Worm (Caenorhabditis elegans): Measurements from ENCODE around the gene M163.5.

M163.5 gene

ce11 chrX:14478743-14479428 lies 5.0 kb downstream of the M163.5 start, which contains the start of gene M163.11 (continued):
- no peak for TF ChIP-seq ZK546.5 (tag; optimal IDR thresholded peaks at IDR 0.05)
- no peak for TF ChIP-seq php-3 (GFP tag; IDR thresholded peaks at IDR 0.05)
- peak; percentile 26; the same call in 1 of the 2 replicates for TF ChIP-seq ceh-44 (GFP tag; IDR thresholded peaks at IDR 0.05)
- TF ChIP-seq zfp-2 (tag; optimal IDR thresholded peaks at IDR 0.05): no peak
- TF ChIP-seq snpc-1.2 (GFP tag; IDR thresholded peaks at IDR 0.05): peak; percentile 77
- TF ChIP-seq aha-1 (tag): peak; percentile 12
- peak; percentile 74 for TF ChIP-seq nhr-42 (GFP tag; IDR thresholded peaks at IDR 0.05)
- no peak for TF ChIP-seq set-16 (GFP tag; IDR thresholded peaks at IDR 0.05)
- peak; percentile 19 for TF ChIP-seq nhr-10 (tag; optimal IDR thresholded peaks at IDR 0.05)
- peak; percentile 2 for TF ChIP-seq ztf-7 (tag; optimal IDR thresholded peaks at IDR 0.05)
- peak; percentile 63 for TF ChIP-seq hlh-30 (tag; optimal IDR thresholded peaks at IDR 0.05; ENCODE audit: insufficient read depth)
- TF ChIP-seq dmd-6 (GFP tag; IDR thresholded peaks at IDR 0.05): peak; percentile 59
- no peak for TF ChIP-seq F37D6.2 (tag; optimal IDR thresholded peaks at IDR 0.05)
- peak; percentile 81 for TF ChIP-seq lim-7 (GFP tag; IDR thresholded peaks at IDR 0.05)
- TF ChIP-seq madf-5 (GFP tag; IDR thresholded peaks at IDR 0.05): peak; percentile 36 to 72; a peak in 2 of 4 replicates
- no peak for TF ChIP-seq mdl-1 (tag; optimal IDR thresholded peaks at IDR 0.05)
- no peak for TF ChIP-seq tag-97 (GFP tag; IDR thresholded peaks at IDR 0.05)
- TF ChIP-seq mes-2 (tag; optimal IDR thresholded peaks at IDR 0.05; ENCODE audit: poor library complexity, severe bottlenecking): peak; percentile 68
- TF ChIP-seq spr-3 (GFP tag; optimal IDR thresholded peaks at IDR 0.05): peak; percentile 55
- TF ChIP-seq Y105C5A.15 (GFP tag; IDR thresholded peaks at IDR 0.05): peak; percentile 83
- peak; percentile 25 for TF ChIP-seq hlh-11 (tag; optimal IDR thresholded peaks at IDR 0.05)
- TF ChIP-seq lsy-2 (tag; optimal IDR thresholded peaks at IDR 0.05): no peak
- TF ChIP-seq zip-2 (tag; optimal IDR thresholded peaks at IDR 0.05): peak; percentile 61
- TF ChIP-seq mxl-3 (GFP tag; optimal IDR thresholded peaks at IDR 0.05): peak; percentile 24
- TF ChIP-seq mdt-29 (GFP tag; IDR thresholded peaks at IDR 0.05): peak; percentile 70
- TF ChIP-seq nhr-111 (GFP tag; optimal IDR thresholded peaks at IDR 0.05): no peak
- TF ChIP-seq lin-38 (GFP tag; IDR thresholded peaks at IDR 0.05): no peak; the same call in 1 of the 2 replicates
- TF ChIP-seq lir-3 (tag; optimal IDR thresholded peaks at IDR 0.05): no peak
- peak; percentile 16 for TF ChIP-seq Y5F2A.4 (GFP tag; optimal IDR thresholded peaks at IDR 0.05)
- TF ChIP-seq lin-1 (GFP tag; IDR thresholded peaks at IDR 0.05): peak; percentile 72; the same call in 1 of the 2 replicates
- TF ChIP-seq saeg-2 (GFP tag; IDR thresholded peaks at IDR 0.05): 0 out of 2 replicates have a peak, but pooled peaks have one; percentile 62
- TF ChIP-seq ctbp-1 (GFP tag; IDR thresholded peaks at IDR 0.05): peak; percentile 64
- no peak for TF ChIP-seq nhr-6 (tag; optimal IDR thresholded peaks at IDR 0.05)
- TF ChIP-seq arid-1 (GFP tag; conservative IDR thresholded peaks at IDR 0.05): peak; percentile 72; the same call in 1 of the 2 replicates
- no peak for TF ChIP-seq dmd-9 (GFP tag; IDR thresholded peaks at IDR 0.05)
- TF ChIP-seq F44E2.7 (GFP tag; IDR thresholded peaks at IDR 0.05): 0 out of 2 replicates have a peak, but pooled peaks have one; percentile 62
- TF ChIP-seq R02D3.7 (tag; optimal IDR thresholded peaks at IDR 0.05): no peak
- TF ChIP-seq nhr-76 (tag; optimal IDR thresholded peaks at IDR 0.05): no peak
- TF ChIP-seq lin-13 (GFP tag; optimal IDR thresholded peaks at IDR 0.05): peak; percentile 27
- no peak for TF ChIP-seq unc-39 (tag; optimal IDR thresholded peaks at IDR 0.05)
- no peak for TF ChIP-seq daf-8 (GFP tag; IDR thresholded peaks at IDR 0.05)
- TF ChIP-seq F10B5.3 (tag; optimal IDR thresholded peaks at IDR 0.05): no peak
- TF ChIP-seq lin-39 (tag; optimal IDR thresholded peaks at IDR 0.05): no peak
- TF ChIP-seq zip-11 (GFP tag; IDR thresholded peaks at IDR 0.05): no peak
- no peak for TF ChIP-seq ceh-82 (tag; optimal IDR thresholded peaks at IDR 0.05)
- peak; percentile 54; the same call in 1 of the 2 replicates for TF ChIP-seq ceh-20 (GFP tag; IDR thresholded peaks at IDR 0.05)
- no peak for TF ChIP-seq attf-4 (tag; optimal IDR thresholded peaks at IDR 0.05)
- peak; percentile 1 for TF ChIP-seq nhr-48 (tag; optimal IDR thresholded peaks at IDR 0.05)
- TF ChIP-seq mxl-2 (GFP tag; conservative IDR thresholded peaks at IDR 0.05): peak; percentile 72; the same call in 1 of the 2 replicates
- TF ChIP-seq ztf-11 (tag; optimal IDR thresholded peaks at IDR 0.05): no peak
- TF ChIP-seq fkh-10 (GFP tag; optimal IDR thresholded peaks at IDR 0.05): no peak
